Worm (Caenorhabditis elegans) whole organism, mixed stage, embryonic: ENCODE results near the gene nhr-202.

Experiments used
- M03D4.4 ChIP-seq: sonication (generic microtip); optimal IDR thresholded peaks from 2 replicates; lab custom pipeline; 2017; ENCODE audit warnings: mild to moderate bottlenecking, missing genetic modification characterization, missing compliant biosample characterization
- bed-3 ChIP-seq: fragments of 200-800 bp; sonication (Bioruptor generic); optimal IDR thresholded peaks from 3 replicates; lab custom pipeline; 2018; ENCODE audit warnings: mild to moderate bottlenecking, missing genetic modification characterization, moderate library complexity, missing compliant biosample characterization
- blmp-1 ChIP-seq: fragments of 150-350 bp; optimal IDR thresholded peaks from 2 replicates; lab custom pipeline; 2014; ENCODE audit warnings: missing biosample characterization, missing genetic modification characterization
- ceh-39 ChIP-seq: fragments of 150-350 bp; optimal IDR thresholded peaks from 2 replicates; lab custom pipeline; 2014; ENCODE audit warnings: missing biosample characterization, missing genetic modification characterization
- ceh-43 ChIP-seq: fragments of 200-800 bp; sonication (Bioruptor generic); optimal IDR thresholded peaks from 2 replicates; lab custom pipeline; 2018; ENCODE audit warnings: mild to moderate bottlenecking, missing genetic modification characterization, moderate library complexity, missing compliant biosample characterization
- ceh-83 ChIP-seq: fragments of 200-800 bp; sonication (Bioruptor generic); optimal IDR thresholded peaks from 2 replicates; lab custom pipeline; 2018; ENCODE audit warnings: mild to moderate bottlenecking, missing genetic modification characterization, missing compliant biosample characterization
- ces-1 ChIP-seq: fragments of 150-350 bp; optimal IDR thresholded peaks from 2 replicates; lab custom pipeline; 2014; ENCODE audit warnings: missing biosample characterization, missing genetic modification reagents, missing genetic modification characterization
- cnd-1 ChIP-seq: fragments of 200-800 bp; sonication (Bioruptor generic); optimal IDR thresholded peaks from 2 replicates; lab custom pipeline; 2018; ENCODE audit warnings: mild to moderate bottlenecking, missing genetic modification characterization, missing compliant biosample characterization
- drap-1 ChIP-seq: fragments of 200-800 bp; sonication (Bioruptor generic); optimal IDR thresholded peaks from 3 replicates; lab custom pipeline; 2018; ENCODE audit warnings: mild to moderate bottlenecking, missing genetic modification characterization, missing compliant biosample characterization
- elt-1 ChIP-seq: sonication (generic microtip); optimal IDR thresholded peaks from 2 replicates; lab custom pipeline; 2017; ENCODE audit warnings: missing genetic modification characterization, mild to moderate bottlenecking, missing compliant biosample characterization, antibody characterized with exemption, moderate library complexity, borderline replicate concordance; ENCODE audit not compliant: insufficient read depth
- elt-3 ChIP-seq: fragments of 150-350 bp; optimal IDR thresholded peaks from 2 replicates; lab custom pipeline; 2014; ENCODE audit warnings: missing biosample characterization, missing genetic modification characterization
- flh-1 ChIP-seq: fragments of 200-800 bp; sonication (Bioruptor generic); optimal IDR thresholded peaks from 2 replicates; lab custom pipeline; 2018; ENCODE audit warnings: mild to moderate bottlenecking, missing genetic modification characterization, moderate library complexity, missing compliant biosample characterization
- ham-2 ChIP-seq: fragments of 200-800 bp; sonication (Bioruptor generic); optimal IDR thresholded peaks from 2 replicates; lab custom pipeline; 2018; ENCODE audit warnings: mild to moderate bottlenecking, missing genetic modification characterization, missing compliant biosample characterization
- hlh-1 ChIP-seq: fragments of 150-350 bp; optimal IDR thresholded peaks from 2 replicates; lab custom pipeline; 2014; ENCODE audit warnings: missing biosample characterization, missing genetic modification reagents, missing genetic modification characterization
- lin-13 ChIP-seq: fragments of 150-350 bp; optimal IDR thresholded peaks from 2 replicates; lab custom pipeline; 2014; ENCODE audit warnings: missing biosample characterization, missing genetic modification characterization
- lin-32 ChIP-seq: fragments of 200-800 bp; sonication (Bioruptor generic); optimal IDR thresholded peaks from 2 replicates; lab custom pipeline; 2018; ENCODE audit warnings: mild to moderate bottlenecking, missing genetic modification characterization, missing compliant biosample characterization
- lsy-2 ChIP-seq: fragments of 150-350 bp; optimal IDR thresholded peaks from 2 replicates; lab custom pipeline; 2014; ENCODE audit warnings: missing biosample characterization, missing genetic modification characterization
- mab-5 ChIP-seq: fragments of 150-350 bp; optimal IDR thresholded peaks from 2 replicates; lab custom pipeline; 2014; ENCODE audit warnings: missing biosample characterization, missing genetic modification characterization
- mep-1 ChIP-seq: fragments of 150-350 bp; optimal IDR thresholded peaks from 2 replicates; lab custom pipeline; 2017; ENCODE audit warnings: missing biosample characterization, missing genetic modification reagents, missing genetic modification characterization, inconsistent platforms
- nhr-12 ChIP-seq: fragments of 150-350 bp; optimal IDR thresholded peaks from 2 replicates; lab custom pipeline; 2014; ENCODE audit warnings: missing biosample characterization, missing genetic modification characterization
- nhr-237 ChIP-seq: fragments of 150-350 bp; optimal IDR thresholded peaks from 2 replicates; lab custom pipeline; 2014; ENCODE audit warnings: missing biosample characterization, missing genetic modification characterization
- nhr-28 ChIP-seq: fragments of 150-350 bp; optimal IDR thresholded peaks from 2 replicates; lab custom pipeline; 2014; ENCODE audit warnings: missing biosample characterization, missing genetic modification characterization
- pha-4 ChIP-seq: fragments of 150-350 bp; optimal IDR thresholded peaks from 2 replicates; lab custom pipeline; 2018; ENCODE audit warnings: missing biosample characterization, missing genetic modification reagents, missing genetic modification characterization
- sem-2 ChIP-seq: fragments of 200-800 bp; sonication (Bioruptor generic); optimal IDR thresholded peaks from 2 replicates; lab custom pipeline; 2018; ENCODE audit warnings: mild to moderate bottlenecking, missing genetic modification characterization, missing compliant biosample characterization
- snpc-4 ChIP-seq: fragments of 150-350 bp; optimal IDR thresholded peaks from 2 replicates; lab custom pipeline; 2014; ENCODE audit warnings: missing biosample characterization, missing genetic modification characterization
- sptf-1 ChIP-seq: sonication (generic microtip); optimal IDR thresholded peaks from 2 replicates; lab custom pipeline; 2017; ENCODE audit warnings: mild to moderate bottlenecking, missing genetic modification characterization, moderate library complexity, missing compliant biosample characterization
- tbx-8 ChIP-seq: fragments of 200-800 bp; sonication (Bioruptor generic); optimal IDR thresholded peaks from 2 replicates; lab custom pipeline; 2018; ENCODE audit warnings: mild to moderate bottlenecking, missing genetic modification characterization, moderate library complexity, missing compliant biosample characterization
- unc-120 ChIP-seq: sonication (generic microtip); optimal IDR thresholded peaks from 2 replicates; lab custom pipeline; 2017; ENCODE audit warnings: missing genetic modification characterization, missing compliant biosample characterization; ENCODE audit not compliant: poor library complexity, severe bottlenecking
- unc-39 ChIP-seq: fragments of 150-350 bp; optimal IDR thresholded peaks from 2 replicates; lab custom pipeline; 2014; ENCODE audit warnings: missing biosample characterization, missing genetic modification characterization
- unc-62 ChIP-seq: fragments of 150-350 bp; optimal IDR thresholded peaks from 2 replicates; lab custom pipeline; 2014; ENCODE audit warnings: missing biosample characterization, missing genetic modification reagents, missing genetic modification characterization
- zip-8 ChIP-seq: fragments of 150-350 bp; optimal IDR thresholded peaks from 2 replicates; lab custom pipeline; 2014; ENCODE audit warnings: missing biosample characterization, missing genetic modification characterization
- ztf-11 ChIP-seq: fragments of 150-350 bp; optimal IDR thresholded peaks from 2 replicates; lab custom pipeline; 2014; ENCODE audit warnings: missing biosample characterization, missing genetic modification characterization

Gene nhr-202

ce11 chrV:446574-446973 is 15.8 kb upstream of the nhr-202 start, which contains the start of gene srh-34:
Gene srh-34, minus strand, starts transcription at chrV:446674.
- no peak for TF ChIP-seq unc-120
- no peak for TF ChIP-seq ceh-43 (GFP tag; lab: Kevin White, UChicago)
- no peak for TF ChIP-seq elt-1
- no peak for TF ChIP-seq drap-1 (GFP tag; lab: Kevin White, UChicago)
- TF ChIP-seq lin-32 (GFP tag; lab: Kevin White, UChicago), result no peak
- TF ChIP-seq zip-8 (tag; lab: Kevin White, UChicago), result no peak
- no peak for TF ChIP-seq snpc-4 (tag; lab: Kevin White, UChicago)
- no peak for TF ChIP-seq M03D4.4 (tag; lab: Kevin White, UChicago)
- TF ChIP-seq lin-13 (tag; lab: Kevin White, UChicago), result no peak
- no peak for TF ChIP-seq lsy-2 (tag; lab: Kevin White, UChicago)
- TF ChIP-seq, all 35 proteins: peak for 0

ce11 chrV:446988-447387 is 15.4 kb upstream of the nhr-202 start:
- no peak for TF ChIP-seq snpc-4 (tag; lab: Kevin White, UChicago)
- TF ChIP-seq nhr-28, result no peak
- no peak for TF ChIP-seq hlh-1 (tag; lab: Kevin White, UChicago)
- no peak for TF ChIP-seq mab-5 (tag; lab: Kevin White, UChicago)
- no peak for TF ChIP-seq unc-62 (GFP tag; lab: Kevin White, UChicago)
- TF ChIP-seq blmp-1, result no peak
- TF ChIP-seq sem-2 (GFP tag; lab: Kevin White, UChicago), result no peak
- no peak for TF ChIP-seq ces-1 (GFP tag; lab: Kevin White, UChicago)
- no peak for TF ChIP-seq cnd-1 (tag; lab: Kevin White, UChicago)
- no peak for TF ChIP-seq drap-1 (GFP tag; lab: Kevin White, UChicago)
- no peak for TF ChIP-seq lin-13 (tag; lab: Kevin White, UChicago)
- TF ChIP-seq bed-3 (GFP tag; lab: Kevin White, UChicago), result no peak
- no peak for TF ChIP-seq unc-120
- no peak for TF ChIP-seq ceh-43 (GFP tag; lab: Kevin White, UChicago)
- no peak for TF ChIP-seq M03D4.4 (tag; lab: Kevin White, UChicago)
- TF ChIP-seq zip-8 (tag; lab: Kevin White, UChicago), result no peak
- no peak for TF ChIP-seq nhr-237

- TF ChIP-seq unc-39 (tag; lab: Kevin White, UChicago) (no peak), mep-1 (no peak), flh-1 (no peak), unc-120 (no peak), blmp-1 (no peak), elt-3 (tag; lab: Kevin White, UChicago) (no peak), ceh-83 (GFP tag; lab: Kevin White, UChicago) (no peak), lin-13 (tag; lab: Kevin White, UChicago) (no peak), snpc-4 (tag; lab: Kevin White, UChicago) (no peak), cnd-1 (tag; lab: Kevin White, UChicago) (no peak), hlh-1 (tag; lab: Kevin White, UChicago) (no peak), elt-1 (no peak)
- TF ChIP-seq, all 35 proteins: peak for 0
Measured at ce11 chrV:449130-449529, 13.3 kb upstream of the nhr-202 start, which contains the start of gene srh-35. Gene srh-35, minus strand, starts transcription at chrV:449230.

- no peak for TF ChIP-seq tbx-8 (GFP tag; lab: Kevin White, UChicago)
- TF ChIP-seq M03D4.4 (tag; lab: Kevin White, UChicago), result no peak
- no peak for TF ChIP-seq nhr-12 (tag; lab: Kevin White, UChicago)
- no peak for TF ChIP-seq ztf-11 (tag; lab: Kevin White, UChicago)
- no peak for TF ChIP-seq sptf-1 (tag; lab: Kevin White, UChicago)
- no peak for TF ChIP-seq elt-1
- TF ChIP-seq cnd-1 (tag; lab: Kevin White, UChicago), result no peak
- no peak for TF ChIP-seq nhr-28
- no peak for TF ChIP-seq nhr-237
- no peak for TF ChIP-seq flh-1
- no peak for TF ChIP-seq bed-3 (GFP tag; lab: Kevin White, UChicago)
- TF ChIP-seq sem-2 (GFP tag; lab: Kevin White, UChicago), result no peak
- TF ChIP-seq unc-120, result no peak
- TF ChIP-seq pha-4, result no peak
- TF ChIP-seq unc-39 (tag; lab: Kevin White, UChicago), result no peak
- no peak for TF ChIP-seq lin-13 (tag; lab: Kevin White, UChicago)
- no peak for TF ChIP-seq ceh-39 (tag; lab: Kevin White, UChicago)
- TF ChIP-seq ham-2 (GFP tag; lab: Kevin White, UChicago), result no peak
- TF ChIP-seq mep-1, result no peak
- no peak for TF ChIP-seq drap-1 (GFP tag; lab: Kevin White, UChicago)
Measured at ce11 chrV:449685-450084, 12.7 kb upstream of the nhr-202 start, which contains the start of gene M02H5.8. Gene M02H5.8, plus strand, starts transcription at chrV:449981.
